Worm (Caenorhabditis elegans): ENCODE data around the gene C17C3.11.

The C17C3.11 gene

DNA sequence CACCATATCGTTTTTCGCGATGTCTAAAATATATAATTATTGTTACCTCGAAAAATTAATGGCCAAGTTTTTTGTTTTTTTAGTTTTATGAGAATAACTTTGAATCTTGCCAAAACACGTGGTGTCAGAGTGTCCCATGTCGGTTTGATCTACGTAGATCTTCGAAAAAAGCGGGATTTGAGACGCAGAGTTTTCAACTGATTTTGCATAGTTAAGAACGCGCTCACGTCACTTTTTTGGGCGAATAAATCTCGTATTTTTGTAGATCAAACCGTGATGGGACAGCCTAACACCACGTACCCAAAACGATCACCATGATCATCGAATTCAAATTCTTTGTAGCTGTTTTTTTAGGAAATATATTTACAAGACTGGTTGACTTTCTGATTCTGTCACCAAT is 40.1 kb upstream of the C17C3.11 start:
- no peak for TF ChIP-seq ama-1 (optimal IDR thresholded peaks at IDR 0.05)
- no peak for TF ChIP-seq ceh-18 (tag; optimal IDR thresholded peaks at IDR 0.05)
- TF ChIP-seq pqm-1 (tag; optimal IDR thresholded peaks at IDR 0.05), result no peak
- no peak for TF ChIP-seq unc-86 (tag; optimal IDR thresholded peaks at IDR 0.05)
- TF ChIP-seq ceh-19 (GFP tag; optimal IDR thresholded peaks at IDR 0.05), result no peak
- no peak for TF ChIP-seq Y22D7AL.16 (tag; optimal IDR thresholded peaks at IDR 0.05)
- no peak for TF ChIP-seq ceh-24 (tag; optimal IDR thresholded peaks at IDR 0.05)
- no peak for TF ChIP-seq nhr-11 (tag; optimal IDR thresholded peaks at IDR 0.05)
- no peak for TF ChIP-seq odd-2 (tag; optimal IDR thresholded peaks at IDR 0.05)
- no peak for TF ChIP-seq ceh-22 (tag; optimal IDR thresholded peaks at IDR 0.05)

DNA sequence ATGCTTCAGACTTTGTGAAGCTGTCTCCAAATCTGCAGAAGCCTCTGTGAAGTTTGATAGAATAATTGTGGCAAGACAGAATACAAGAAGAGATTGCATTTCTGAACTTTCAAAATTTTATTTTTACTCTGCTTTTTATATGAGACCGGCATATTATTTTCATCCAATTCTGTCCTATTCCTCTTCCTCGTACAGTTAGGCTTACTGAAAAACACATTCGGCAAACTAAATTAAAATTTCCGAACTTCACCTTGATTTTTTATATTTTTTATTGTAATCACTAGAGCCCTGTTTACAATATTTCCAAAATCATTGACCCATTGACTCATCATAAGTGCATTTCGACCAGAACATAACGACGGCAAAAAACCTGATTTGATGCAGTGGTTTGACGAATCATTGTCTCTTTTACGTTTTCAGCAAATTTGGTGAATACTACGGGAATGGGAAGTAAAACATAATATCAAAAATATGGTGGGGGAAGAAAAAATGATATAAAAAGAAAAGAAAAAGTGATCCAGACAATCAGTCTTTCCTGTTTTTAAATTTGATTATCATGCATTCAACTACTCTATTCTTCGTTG is 39.4 kb upstream of the C17C3.11 start, which contains the start of the genes suex-1 and F12A10.9:
suex-1 (minus strand) TSS at position 101 of the 584 bp plus-strand sequence.
F12A10.9 (plus strand) TSS at position 534 of the 584 bp plus-strand sequence.
- TF ChIP-seq C38D4.7 (GFP tag; optimal IDR thresholded peaks at IDR 0.05) (no peak), sdc-2 (tag; optimal IDR thresholded peaks at IDR 0.05) (no peak), elt-2 (tag; optimal IDR thresholded peaks at IDR 0.05) (no peak)

DNA sequence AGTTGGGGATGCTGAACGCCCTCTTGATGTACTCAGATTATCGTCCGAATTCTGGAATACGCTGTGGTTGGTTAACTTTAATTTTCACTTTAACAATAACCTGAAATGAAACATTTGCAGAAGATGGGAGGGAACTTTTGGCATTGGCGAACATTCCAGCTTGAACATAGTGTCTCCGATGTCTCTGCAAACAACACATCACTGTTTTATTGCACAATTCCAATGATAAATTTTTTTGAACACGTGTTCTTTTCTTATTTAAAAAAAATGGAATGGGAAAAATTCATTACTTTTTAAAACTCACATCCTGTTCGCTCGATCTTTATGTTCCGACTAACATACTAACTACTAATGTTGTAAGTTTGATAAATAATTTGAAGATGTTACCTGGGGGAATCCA is 37.2 kb upstream of the C17C3.11 start, which contains the start of gene fzy-1:
fzy-1 (plus strand) TSS at position 301 of the 400 bp plus-strand sequence.
- no peak for TF ChIP-seq sox-2 (GFP tag; IDR thresholded peaks at IDR 0.05)
- TF ChIP-seq ets-4 (tag; optimal IDR thresholded peaks at IDR 0.05), result no peak
- no peak for TF ChIP-seq K09A11.1 (tag; optimal IDR thresholded peaks at IDR 0.05; ENCODE audit: insufficient read depth)
- no peak for TF ChIP-seq ceh-45 (GFP tag; IDR thresholded peaks at IDR 0.05)
- no peak for TF ChIP-seq pros-1 (tag; optimal IDR thresholded peaks at IDR 0.05)

DNA sequence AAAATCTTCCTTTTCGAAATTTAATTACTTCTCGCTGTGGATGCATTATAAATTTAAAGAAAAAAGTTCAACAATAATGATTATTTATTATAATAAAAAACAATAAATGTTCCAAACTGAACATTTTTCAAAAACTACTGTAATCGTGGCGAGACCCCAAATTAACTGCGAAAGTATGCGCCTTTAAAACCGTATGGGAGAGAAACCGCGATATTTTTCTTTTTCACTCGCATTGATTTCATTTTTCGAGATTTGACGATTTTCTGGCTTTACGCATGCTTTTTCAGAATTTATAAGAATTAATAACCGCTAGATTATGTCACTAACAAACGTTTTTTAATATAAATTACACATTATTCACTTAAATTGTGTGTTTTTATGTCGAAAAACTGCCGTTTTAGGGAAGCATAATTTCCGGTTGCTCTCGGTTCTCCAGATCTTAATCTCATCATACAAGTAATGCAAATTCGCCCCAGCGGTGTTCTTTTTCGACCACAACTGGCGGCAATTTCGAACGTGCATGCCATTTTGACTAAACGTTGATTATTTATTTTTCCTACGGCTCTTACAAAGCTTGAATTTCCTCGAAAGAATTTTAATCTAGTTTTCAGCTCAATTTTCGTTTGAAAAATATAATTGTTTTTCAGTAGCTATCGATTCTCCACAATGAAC is 36.5 kb upstream of the C17C3.11 start, which contains the start of gene F12A10.8:
F12A10.8 (minus strand) TSS at position 79 of the 672 bp plus-strand sequence.
- TF ChIP-seq lim-6 (tag; optimal IDR thresholded peaks at IDR 0.05), result no peak
- TF ChIP-seq unc-42 (tag; optimal IDR thresholded peaks at IDR 0.05), result peak; percentile 81

DNA sequence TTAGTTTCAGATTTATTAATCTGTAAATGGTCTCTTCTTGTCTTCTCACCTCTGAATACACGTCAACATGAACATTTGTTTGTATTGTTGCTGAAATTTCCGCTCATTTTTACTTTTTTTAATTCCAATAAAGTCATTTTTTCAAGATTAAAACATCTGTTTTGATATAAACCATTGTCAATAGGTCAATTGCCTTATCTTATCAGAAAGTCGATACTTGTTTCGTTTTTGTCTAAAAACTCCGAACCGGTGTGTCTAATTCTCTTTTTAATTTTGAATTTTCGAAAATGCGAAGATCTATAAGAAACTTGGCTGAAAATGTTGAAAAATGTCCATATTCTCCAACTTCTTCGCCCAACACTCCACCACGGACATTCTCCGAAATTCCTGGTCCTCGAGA is 33.9 kb upstream of the C17C3.11 start, which contains the start of gene cyp-44A1:
cyp-44A1 (plus strand) TSS at position 285 of the 400 bp plus-strand sequence.
- peak; percentile 74 for TF ChIP-seq elt-2 (tag; optimal IDR thresholded peaks at IDR 0.05)
- no peak for TF ChIP-seq pha-4 (tag; optimal IDR thresholded peaks at IDR 0.05)

DNA sequence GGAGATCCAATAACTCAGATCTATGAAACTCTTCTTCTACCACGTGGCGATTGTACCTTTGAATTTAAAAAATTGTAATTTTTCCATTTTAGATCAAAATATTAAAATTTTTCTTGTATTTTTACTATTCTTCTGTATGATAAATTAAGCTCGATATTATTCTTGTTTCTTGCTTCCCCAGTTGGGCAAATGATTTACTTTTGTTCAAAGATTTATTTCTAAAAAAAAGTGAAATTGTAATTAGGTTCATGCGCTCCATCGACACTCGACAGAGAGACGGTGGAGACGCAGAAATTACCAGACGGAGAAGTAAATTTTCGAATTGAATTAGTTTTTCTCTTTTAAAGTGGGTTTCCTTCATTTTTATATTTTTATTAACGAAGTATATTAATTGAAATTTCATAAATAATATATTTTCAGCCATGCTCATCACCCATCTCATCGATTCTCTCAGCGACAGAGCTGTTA is 31.8 kb upstream of the C17C3.11 start, which contains the start of gene npp-24:
npp-24 (plus strand) TSS at position 51 of the 468 bp plus-strand sequence.
- TF ChIP-seq elt-2 (tag; optimal IDR thresholded peaks at IDR 0.05) (peak; percentile 6), fax-1 (tag; optimal IDR thresholded peaks at IDR 0.05) (no peak)

DNA sequence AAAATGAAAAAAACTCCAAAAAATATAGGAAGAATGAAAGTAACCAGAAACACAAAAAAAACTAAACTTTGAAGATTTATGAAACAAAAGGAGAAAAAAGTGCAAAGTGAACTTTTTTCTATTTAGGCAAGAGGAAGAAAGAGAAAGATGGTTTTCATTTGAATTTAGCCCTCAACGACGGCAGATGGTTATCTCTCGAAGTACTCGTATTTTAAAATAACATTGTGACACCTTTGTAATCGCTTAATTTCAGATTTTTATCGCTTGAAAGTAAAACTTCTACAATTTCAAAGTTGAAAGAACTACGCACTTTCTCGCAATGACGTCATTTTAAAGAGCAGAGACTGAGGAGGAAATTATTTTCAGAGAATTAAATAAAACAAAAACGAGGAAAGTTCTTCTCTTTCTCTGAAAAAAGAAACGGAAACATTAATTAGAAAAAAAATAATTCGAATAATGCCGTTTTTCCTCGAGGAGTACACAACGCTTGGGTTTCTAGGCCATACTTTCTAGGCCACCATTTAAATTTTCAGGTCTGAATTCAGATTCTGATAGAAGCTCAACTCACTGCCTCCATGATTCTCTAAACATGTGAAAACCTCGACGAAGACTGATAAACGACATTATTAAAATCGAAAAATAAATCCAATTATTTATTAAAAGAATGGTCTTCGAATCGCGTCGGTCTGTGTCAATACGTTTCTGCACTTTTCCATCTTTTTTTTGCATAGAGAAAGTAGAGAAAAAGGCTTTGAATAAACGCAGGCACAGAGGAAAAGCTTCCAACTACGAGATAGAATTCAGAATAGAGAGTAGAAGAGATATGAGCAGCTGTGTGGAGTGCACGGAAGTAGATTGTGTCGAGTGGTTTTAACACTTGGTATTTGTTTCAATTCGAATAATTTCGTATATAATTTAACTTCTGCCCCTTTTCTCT is 25.9 kb upstream of the C17C3.11 start:
- TF ChIP-seq gmeb-2 (tag; optimal IDR thresholded peaks at IDR 0.05) (no peak), ceh-14 (tag; optimal IDR thresholded peaks at IDR 0.05) (peak; percentile 53), C08G9.2 (tag; optimal IDR thresholded peaks at IDR 0.05) (peak; percentile 13), dmd-4 (tag; optimal IDR thresholded peaks at IDR 0.05; ENCODE audit: borderline replicate concordance) (no peak), ztf-16 (tag; optimal IDR thresholded peaks at IDR 0.05) (no peak), ceh-31 (tag; optimal IDR thresholded peaks at IDR 0.05) (peak; percentile 65), tbx-2 (tag; optimal IDR thresholded peaks at IDR 0.05) (peak; percentile 33), unc-42 (tag; optimal IDR thresholded peaks at IDR 0.05) (peak; percentile 60), pat-9 (tag; optimal IDR thresholded peaks at IDR 0.05) (no peak), ets-4 (tag; optimal IDR thresholded peaks at IDR 0.05) (peak; percentile 44), tbx-7 (tag; optimal IDR thresholded peaks at IDR 0.05) (peak; percentile 35)
